Fruit fly (Drosophila melanogaster): ENCODE results near the gene Caf1-180.

DNA sequence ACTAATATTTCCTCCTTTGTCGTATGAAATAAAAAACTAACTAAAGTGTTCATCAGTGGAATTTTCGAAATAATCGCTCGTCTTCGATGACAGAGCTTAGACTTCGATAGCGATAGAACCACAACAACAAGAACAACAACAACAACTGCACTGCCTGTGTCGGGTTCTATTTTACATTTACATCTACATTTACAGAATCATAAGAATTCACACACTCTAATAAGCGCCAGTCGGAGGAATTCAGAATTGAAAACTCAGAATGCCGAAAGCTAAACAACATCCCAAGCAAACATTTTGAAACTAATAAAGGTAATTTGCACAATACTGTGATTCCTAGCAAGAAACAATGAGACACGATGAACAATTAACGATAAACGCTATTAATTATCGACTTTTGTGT, 51.8 kb downstream of the Caf1-180 start:
- TF ChIP-seq EcR (GFP tag; optimal IDR thresholded peaks at IDR 0.05) (no peak), CG8478 (optimal IDR thresholded peaks at IDR 0.05) (no peak), psq (optimal IDR thresholded peaks at IDR 0.05) (no peak), usp (GFP tag; optimal IDR thresholded peaks at IDR 0.05) (no peak), pan (optimal IDR thresholded peaks at IDR 0.05) (no peak)

Measured in whole organism.